Fruit fly (Drosophila melanogaster) whole organism, embryonic: Measurements from ENCODE around the gene Zir.
A peak's percentile ranks its signal among the peaks of the same experiment; 100 is the strongest.

Experiments used
- Bgb ChIP-seq: fragments of 200-800 bp; sonication (Bioruptor generic); IDR thresholded peaks from 2 replicates; pipeline ENCODE4 v1.3.6; 2022; ENCODE audit warnings: missing biosample characterization, missing genetic modification characterization; ENCODE audit not compliant: partially characterized antibody
- BtbVII ChIP-seq: fragments of 200-800 bp; sonication (Bioruptor generic); optimal IDR thresholded peaks from 3 replicates; lab custom pipeline; 2017; ENCODE audit warnings: missing biosample characterization, mild to moderate bottlenecking, missing genetic modification characterization
- CG10321 ChIP-seq: fragments of 200-800 bp; sonication (Bioruptor generic); IDR thresholded peaks from 2 replicates; pipeline ENCODE4 v1.3.6; 2022; ENCODE audit warnings: missing biosample characterization, missing genetic modification characterization
- CG11398 ChIP-seq: fragments of 200-800 bp; sonication (Bioruptor generic); optimal IDR thresholded peaks from 2 replicates; lab custom pipeline; 2016; ENCODE audit warnings: missing biosample characterization, missing genetic modification characterization
- CG11504 ChIP-seq: fragments of 200-800 bp; sonication (Bioruptor generic); optimal IDR thresholded peaks from 3 replicates; lab custom pipeline; 2019; ENCODE audit warnings: missing biosample characterization, mild to moderate bottlenecking, missing genetic modification characterization, moderate library complexity
- CG11695 ChIP-seq: fragments of 200-800 bp; sonication (Bioruptor generic); IDR thresholded peaks from 3 replicates; pipeline ENCODE4 v1.3.6; 2022; ENCODE audit warnings: missing biosample characterization, missing genetic modification characterization
- CG11723 ChIP-seq: fragments of 200-800 bp; sonication (Bioruptor generic); optimal IDR thresholded peaks from 2 replicates; lab custom pipeline; 2017; ENCODE audit warnings: missing biosample characterization, mild to moderate bottlenecking, missing genetic modification characterization
- CG12219 ChIP-seq: fragments of 200-800 bp; sonication (Bioruptor generic); optimal IDR thresholded peaks from 3 replicates; lab custom pipeline; 2018; ENCODE audit warnings: missing biosample characterization, mild to moderate bottlenecking, missing genetic modification characterization
- CG13296 ChIP-seq: fragments of 200-800 bp; sonication (Bioruptor generic); optimal IDR thresholded peaks from 3 replicates; lab custom pipeline; 2018; ENCODE audit warnings: missing biosample characterization, mild to moderate bottlenecking, missing genetic modification characterization
- CG1529 ChIP-seq: fragments of 200-800 bp; sonication (Bioruptor generic); optimal IDR thresholded peaks from 3 replicates; lab custom pipeline; 2018; ENCODE audit warnings: missing biosample characterization, missing genetic modification characterization
- CG15696 ChIP-seq: fragments of 200-800 bp; sonication (Bioruptor generic); optimal IDR thresholded peaks from 2 replicates; lab custom pipeline; 2019; ENCODE audit warnings: missing biosample characterization, mild to moderate bottlenecking, missing genetic modification characterization, moderate library complexity
- CG2678 ChIP-seq: fragments of 200-800 bp; sonication (Bioruptor generic); optimal IDR thresholded peaks from 3 replicates; lab custom pipeline; 2019; ENCODE audit warnings: missing biosample characterization, mild to moderate bottlenecking, missing genetic modification characterization, moderate library complexity
- CG4328 ChIP-seq: fragments of 200-800 bp; sonication (Bioruptor generic); optimal IDR thresholded peaks from 3 replicates; lab custom pipeline; 2017; ENCODE audit warnings: missing biosample characterization, missing genetic modification reagents, missing genetic modification characterization
- CG4617 ChIP-seq: fragments of 200-800 bp; sonication (Bioruptor generic); optimal IDR thresholded peaks from 3 replicates; lab custom pipeline; 2016; ENCODE audit warnings: missing biosample characterization, missing genetic modification characterization, borderline replicate concordance
- CG4820 ChIP-seq: fragments of 200-800 bp; sonication (Bioruptor generic); optimal IDR thresholded peaks from 3 replicates; lab custom pipeline; 2016; ENCODE audit warnings: missing biosample characterization, missing genetic modification characterization
- CG5245 ChIP-seq: fragments of 200-800 bp; sonication (Bioruptor generic); optimal IDR thresholded peaks from 3 replicates; lab custom pipeline; 2016; ENCODE audit warnings: missing biosample characterization, missing genetic modification characterization
- CG6791 ChIP-seq: fragments of 200-800 bp; sonication (Bioruptor generic); IDR thresholded peaks from 3 replicates; pipeline ENCODE4 v1.3.6; 2022; ENCODE audit warnings: missing biosample characterization, missing genetic modification characterization; ENCODE audit not compliant: partially characterized antibody
- CG7786 ChIP-seq: fragments of 200-800 bp; sonication (Bioruptor generic); optimal IDR thresholded peaks from 2 replicates; lab custom pipeline; 2016; ENCODE audit warnings: missing biosample characterization, missing genetic modification characterization
- CG8281 ChIP-seq: fragments of 200-800 bp; sonication (Bioruptor generic); optimal IDR thresholded peaks from 2 replicates; lab custom pipeline; 2018; ENCODE audit warnings: missing biosample characterization, mild to moderate bottlenecking, missing genetic modification characterization, moderate library complexity
- CkIIα-i1 ChIP-seq: fragments of 200-800 bp; sonication (Bioruptor generic); IDR thresholded peaks from 2 replicates; pipeline ENCODE4 v1.3.6; 2022; ENCODE audit warnings: missing biosample characterization, missing genetic modification characterization
- D19B ChIP-seq: fragments of 200-800 bp; sonication (Bioruptor generic); optimal IDR thresholded peaks from 2 replicates; lab custom pipeline; 2017; ENCODE audit warnings: missing biosample characterization, mild to moderate bottlenecking, missing genetic modification characterization
- Dad ChIP-seq: fragments of 200-800 bp; sonication (Bioruptor generic); optimal IDR thresholded peaks from 3 replicates; lab custom pipeline; 2016; ENCODE audit warnings: missing biosample characterization, missing genetic modification characterization
- Dll ChIP-seq: fragments of 200-800 bp; sonication (Bioruptor generic); IDR thresholded peaks from 4 replicates; pipeline ENCODE4 v1.3.6; 2022; ENCODE audit warnings: missing biosample characterization, missing genetic modification characterization; ENCODE audit not compliant: partially characterized antibody
- Elba2 ChIP-seq: fragments of 200-800 bp; sonication (Bioruptor generic); optimal IDR thresholded peaks from 3 replicates; lab custom pipeline; 2016; ENCODE audit warnings: missing biosample characterization, missing genetic modification characterization
- HLHmδ ChIP-seq: fragments of 200-800 bp; sonication (Bioruptor generic); optimal IDR thresholded peaks from 2 replicates; lab custom pipeline; 2018; ENCODE audit warnings: missing biosample characterization, mild to moderate bottlenecking, missing genetic modification characterization, moderate library complexity
- MBD-R2 ChIP-seq: fragments of 200-800 bp; sonication (Bioruptor generic); IDR thresholded peaks from 2 replicates; pipeline ENCODE4 v1.3.6; 2022; ENCODE audit warnings: missing biosample characterization, missing genetic modification characterization
- Mad ChIP-seq: fragments of 200-800 bp; sonication (Bioruptor generic); optimal IDR thresholded peaks from 2 replicates; lab custom pipeline; 2016; ENCODE audit warnings: missing biosample characterization, missing genetic modification characterization
- NC2β ChIP-seq: fragments of 200-800 bp; sonication (Bioruptor generic); optimal IDR thresholded peaks from 2 replicates; lab custom pipeline; 2016; ENCODE audit warnings: missing biosample characterization, missing genetic modification characterization
- Pdp1 ChIP-seq, 2 experiments: fragments of 200-800 bp; sonication (Bioruptor generic); optimal IDR thresholded peaks; 3 replicates each; lab custom pipeline; 2016; ENCODE audit warnings: missing biosample characterization in 2 of 2, missing genetic modification characterization in 2 of 2, mild to moderate bottlenecking in 1 of 2, moderate library complexity in 1 of 2
- Ptx1 ChIP-seq: fragments of 200-800 bp; sonication (Bioruptor generic); IDR thresholded peaks from 2 replicates; pipeline ENCODE4 v1.3.6; 2022; ENCODE audit warnings: missing biosample characterization, missing genetic modification characterization
- Sox102F ChIP-seq: fragments of 200-800 bp; sonication (Bioruptor generic); optimal IDR thresholded peaks from 2 replicates; lab custom pipeline; 2018; ENCODE audit warnings: missing biosample characterization, mild to moderate bottlenecking, missing genetic modification characterization, moderate library complexity
- abd-A ChIP-seq: fragments of 200-800 bp; sonication (Bioruptor generic); optimal IDR thresholded peaks from 3 replicates; lab custom pipeline; 2019; ENCODE audit warnings: missing biosample characterization, mild to moderate bottlenecking, missing genetic modification characterization, moderate library complexity
- aop ChIP-seq: fragments of 200-800 bp; sonication (Bioruptor generic); IDR thresholded peaks from 2 replicates; pipeline ENCODE4 v1.3.6; 2022; ENCODE audit warnings: missing biosample characterization, missing genetic modification characterization
- bigmax ChIP-seq: fragments of 200-800 bp; sonication (Bioruptor generic); optimal IDR thresholded peaks from 2 replicates; lab custom pipeline; 2018; ENCODE audit warnings: missing biosample characterization, mild to moderate bottlenecking, missing genetic modification characterization
- cad ChIP-seq: fragments of >200 bp; optimal IDR thresholded peaks from 2 replicates; lab custom pipeline; 2017; ENCODE audit warnings: missing biosample characterization, missing genetic modification characterization
- chif ChIP-seq, 2 experiments: fragments of 200-800 bp; sonication (Bioruptor generic); optimal IDR thresholded peaks; 3 replicates each; lab custom pipeline; 2016; ENCODE audit warnings: missing biosample characterization in 2 of 2, missing genetic modification characterization in 2 of 2
- ci ChIP-seq: fragments of 200-800 bp; sonication (Bioruptor generic); IDR thresholded peaks from 3 replicates; pipeline ENCODE4 v1.3.6; 2022; ENCODE audit warnings: missing biosample characterization, missing genetic modification characterization
- dmrt11E ChIP-seq: fragments of 200-800 bp; sonication (Bioruptor generic); optimal IDR thresholded peaks from 3 replicates; lab custom pipeline; 2018; ENCODE audit warnings: missing biosample characterization, mild to moderate bottlenecking, missing genetic modification characterization, moderate library complexity
- dmrt99B ChIP-seq: fragments of 200-800 bp; sonication (Bioruptor generic); optimal IDR thresholded peaks from 2 replicates; lab custom pipeline; 2018; ENCODE audit warnings: missing biosample characterization, mild to moderate bottlenecking, missing genetic modification characterization, moderate library complexity
- emc ChIP-seq: fragments of 200-800 bp; sonication (Bioruptor generic); optimal IDR thresholded peaks from 2 replicates; lab custom pipeline; 2016; ENCODE audit warnings: missing biosample characterization, missing genetic modification characterization
- ewg ChIP-seq: fragments of 200-800 bp; sonication (Bioruptor generic); optimal IDR thresholded peaks from 3 replicates; lab custom pipeline; 2017; ENCODE audit warnings: mild to moderate bottlenecking, missing biosample characterization, missing genetic modification reagents, missing genetic modification characterization
- gem ChIP-seq: fragments of 200-800 bp; sonication (Bioruptor generic); optimal IDR thresholded peaks from 2 replicates; lab custom pipeline; 2019; ENCODE audit warnings: missing biosample characterization, mild to moderate bottlenecking, missing genetic modification characterization, moderate library complexity
- lilli ChIP-seq: fragments of 200-800 bp; sonication (Bioruptor generic); optimal IDR thresholded peaks from 3 replicates; lab custom pipeline; 2016; ENCODE audit warnings: missing biosample characterization, missing genetic modification characterization
- lov ChIP-seq, 2 experiments: fragments of 200-800 bp in 1 of 2; fragments of >200 bp in 1 of 2; sonication (Bioruptor generic) in 1 of 2; IDR thresholded peaks in 1 of 2; optimal IDR thresholded peaks in 1 of 2; 2 replicates in 1 of 2; 3 replicates in 1 of 2; pipeline versions ENCODE4 v1.3.6 to Lab custom; 2017 to 2022; ENCODE audit warnings: missing biosample characterization in 1 of 2, missing genetic modification characterization in 1 of 2
- pho ChIP-seq: fragments of 200-800 bp; sonication (Bioruptor generic); optimal IDR thresholded peaks from 2 replicates; lab custom pipeline; 2016; ENCODE audit warnings: missing biosample characterization, missing genetic modification characterization
- tll ChIP-seq, 2 experiments: fragments of 200-800 bp in 1 of 2; fragments of >200 bp in 1 of 2; sonication (Bioruptor generic) in 1 of 2; optimal IDR thresholded peaks; 2 replicates each; lab custom pipeline; 2017 to 2019; ENCODE audit warnings: missing biosample characterization in 2 of 2, missing genetic modification characterization in 2 of 2, mild to moderate bottlenecking in 1 of 2, moderate library complexity in 1 of 2
- ttk ChIP-seq: fragments of 200-800 bp; sonication (Bioruptor generic); IDR thresholded peaks from 2 replicates; pipeline ENCODE4 v2.1.2; 2022; ENCODE audit warnings: missing biosample characterization, missing genetic modification characterization
- usp ChIP-seq: fragments of >200 bp; optimal IDR thresholded peaks from 2 replicates; lab custom pipeline; 2017; ENCODE audit warnings: missing biosample characterization, missing genetic modification characterization
- yki ChIP-seq: fragments of >200 bp; optimal IDR thresholded peaks from 3 replicates; lab custom pipeline; 2018
- zfh2 ChIP-seq: fragments of 200-800 bp; sonication (Bioruptor generic); optimal IDR thresholded peaks from 2 replicates; lab custom pipeline; 2016; ENCODE audit warnings: missing biosample characterization, missing genetic modification characterization

Zir gene

DNA sequence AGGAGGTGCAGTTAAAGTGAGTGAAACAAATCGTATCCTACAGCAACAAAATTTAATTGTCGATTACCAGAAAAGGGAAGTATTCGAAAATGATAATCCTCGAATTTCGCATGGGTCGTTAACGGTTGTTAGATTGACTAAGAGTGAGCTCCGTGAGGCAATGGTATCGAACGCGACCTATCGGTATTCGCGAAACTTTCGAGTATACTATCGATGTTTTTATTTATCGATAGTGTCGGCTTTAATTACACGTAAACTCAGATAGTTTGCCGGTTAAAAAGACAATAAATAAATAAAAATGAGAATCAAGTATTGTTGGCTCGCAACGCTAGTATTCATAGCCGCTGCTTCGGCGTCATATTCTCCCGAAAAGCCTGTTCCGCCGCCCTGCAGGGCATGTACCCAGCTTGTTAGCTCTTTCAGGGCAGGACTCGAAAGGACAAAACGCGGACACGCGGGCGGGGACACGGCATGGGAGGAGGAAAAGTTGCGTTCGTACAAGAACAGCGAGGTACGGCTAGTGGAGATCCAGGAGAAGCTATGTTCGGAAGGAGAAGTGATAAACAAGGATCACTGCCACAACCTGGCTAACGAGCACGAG lies 7.7 kb downstream of the Zir start, which contains the start of gene Creld (continued):
- TF ChIP-seq usp (GFP tag; lab: Kevin White, UChicago) = no peak
- no peak for TF ChIP-seq Elba2 (GFP tag; lab: Kevin White, UChicago)
- TF ChIP-seq MBD-R2 (GFP tag; lab: Robert Waterston, UW) = peak; percentile 90
- no peak for TF ChIP-seq CG8281
- no peak for TF ChIP-seq Sox102F
- TF ChIP-seq Mad (GFP tag; lab: Kevin White, UChicago) = no peak
- no peak for TF ChIP-seq ewg (GFP tag; lab: Kevin White, UChicago)
- TF ChIP-seq CG7786 (GFP tag; lab: Kevin White, UChicago) = no peak
- no peak for TF ChIP-seq CG15696
- no peak for TF ChIP-seq CkIIα-i1
- TF ChIP-seq Ptx1 = no peak
- no peak for TF ChIP-seq lov (optimal IDR thresholded peaks at IDR 0.05; lab: Kevin White, UChicago)
- TF ChIP-seq lov (GFP tag; IDR thresholded peaks at IDR 0.05; lab: Robert Waterston, UW) = no peak
- TF ChIP-seq CG5245 = no peak
- no peak for TF ChIP-seq HLHmδ
- no peak for TF ChIP-seq cad
- TF ChIP-seq CG13296 (GFP tag; lab: Kevin White, UChicago) = no peak
- no peak for TF ChIP-seq gem (tag; lab: Kevin White, UChicago)
- TF ChIP-seq CG11723 (GFP tag; lab: Kevin White, UChicago) = no peak
- no peak for TF ChIP-seq CG4328 (GFP tag; lab: Kevin White, UChicago)
- TF ChIP-seq CG2678 = no peak
- TF ChIP-seq lilli (GFP tag; lab: Kevin White, UChicago) = peak; percentile 43
- TF ChIP-seq ttk = no peak
- no peak for TF ChIP-seq yki (lab: Kevin White, UChicago)
- peak; percentile 100 for TF ChIP-seq Bgb (GFP tag; lab: Robert Waterston, UW)
- TF ChIP-seq ci (GFP tag; lab: Robert Waterston, UW) = no peak
- TF ChIP-seq emc (GFP tag; lab: Kevin White, UChicago) = no peak
- TF ChIP-seq NC2β (GFP tag; lab: Kevin White, UChicago) = no peak
- no peak for TF ChIP-seq CG11695 (GFP tag; lab: Robert Waterston, UW)
- no peak for TF ChIP-seq D19B (GFP tag; lab: Kevin White, UChicago)
- no peak for TF ChIP-seq CG1529 (GFP tag; lab: Kevin White, UChicago)
- TF ChIP-seq CG12219 (GFP tag; lab: Kevin White, UChicago) = no peak
- no peak for TF ChIP-seq chif (GFP tag; optimal IDR thresholded peaks at IDR 0.05; lab: Kevin White, UChicago)
- TF ChIP-seq abd-A (tag; lab: Kevin White, UChicago) = no peak
- no peak for TF ChIP-seq CG11504 (tag; lab: Kevin White, UChicago)
- peak; percentile 18 for TF ChIP-seq zfh2 (GFP tag; lab: Kevin White, UChicago)
- peak; percentile 54 for TF ChIP-seq CG4617
- peak; percentile 16 for TF ChIP-seq bigmax (GFP tag; lab: Kevin White, UChicago)
- TF ChIP-seq tll (GFP tag; optimal IDR thresholded peaks at IDR 0.05; lab: Kevin White, UChicago) = no peak
- TF ChIP-seq CG4820 = no peak
- TF ChIP-seq CG11398 = no peak
- TF ChIP-seq BtbVII (GFP tag; lab: Kevin White, UChicago) = no peak
- peak; percentile 100 for TF ChIP-seq CG6791 (GFP tag; lab: Robert Waterston, UW)
- TF ChIP-seq Dll (GFP tag; lab: Robert Waterston, UW) = peak; percentile 100
- TF ChIP-seq aop (GFP tag; lab: Robert Waterston, UW) = no peak
- peak in 1 of 2 experiments; percentile 34 for TF ChIP-seq Pdp1 (GFP tag; optimal IDR thresholded peaks at IDR 0.05; lab: Kevin White, UChicago)
- TF ChIP-seq pho (GFP tag; lab: Kevin White, UChicago) = no peak
- TF ChIP-seq dmrt99B (tag; lab: Kevin White, UChicago) = no peak
- TF ChIP-seq Dad (GFP tag; lab: Kevin White, UChicago) = no peak
- TF ChIP-seq dmrt11E (tag; lab: Kevin White, UChicago) = no peak
- TF ChIP-seq CG10321 = no peak
